Worm (Caenorhabditis elegans) whole organism, L4 larva: ENCODE measurements around the gene rcan-1.

Experiments used
- D1046.2 ChIP-seq: fragments of 200-800 bp; sonication (Bioruptor generic); IDR thresholded peaks from 2 replicates; pipeline ENCODE4 v1.3.6; 2022; ENCODE audit warnings: missing genetic modification characterization, missing compliant biosample characterization
- F26F4.8 ChIP-seq: fragments of 200-800 bp; sonication (Bioruptor generic); conservative IDR thresholded peaks from 2 replicates; pipeline ENCODE4 v1.3.6; 2022; ENCODE audit warnings: missing genetic modification characterization, missing compliant biosample characterization
- F44E2.7 ChIP-seq: fragments of 200-800 bp; sonication (Bioruptor generic); IDR thresholded peaks from 2 replicates; pipeline ENCODE4 v2.1.2; 2022; ENCODE audit warnings: missing genetic modification characterization, missing compliant biosample characterization
- F49E8.2 ChIP-seq: sonication (generic microtip); optimal IDR thresholded peaks from 2 replicates; lab custom pipeline; 2016; ENCODE audit warnings: missing compliant biosample characterization, mild to moderate bottlenecking, missing genetic modification characterization, borderline replicate concordance
- T20F7.1 ChIP-seq: fragments of 200-800 bp; sonication (Bioruptor generic); optimal IDR thresholded peaks from 2 replicates; lab custom pipeline; 2018; ENCODE audit warnings: mild to moderate bottlenecking, missing genetic modification characterization, missing compliant biosample characterization
- Y5F2A.4 ChIP-seq: fragments of 200-800 bp; sonication (Bioruptor generic); optimal IDR thresholded peaks from 2 replicates; lab custom pipeline; 2018; ENCODE audit warnings: mild to moderate bottlenecking, missing genetic modification characterization, missing compliant biosample characterization
- ZK546.5 ChIP-seq, 2 experiments: sonication (generic microtip); optimal IDR thresholded peaks; 2 replicates each; lab custom pipeline; 2017; ENCODE audit warnings: missing biosample characterization in 2 of 2, missing genetic modification characterization in 2 of 2
- aha-1 ChIP-seq: fragments of 150-350 bp; peaks from one replicate; lab custom pipeline; 2014; ENCODE audit warnings: missing biosample characterization, missing genetic modification characterization
- arid-1 ChIP-seq: fragments of 200-800 bp; sonication (Bioruptor generic); conservative IDR thresholded peaks from 2 replicates; pipeline ENCODE4 v1.3.6; 2022; ENCODE audit warnings: missing genetic modification reagents, missing genetic modification characterization, missing compliant biosample characterization
- ceh-28 ChIP-seq: fragments of 150-350 bp; optimal IDR thresholded peaks from 2 replicates; lab custom pipeline; 2014; ENCODE audit warnings: missing biosample characterization, missing genetic modification reagents, missing genetic modification characterization
- ceh-32 ChIP-seq: sonication (generic microtip); optimal IDR thresholded peaks from 2 replicates; lab custom pipeline; 2016; ENCODE audit warnings: mild to moderate bottlenecking, missing genetic modification characterization, missing compliant biosample characterization; ENCODE audit not compliant: poor library complexity
- ceh-62 ChIP-seq: sonication (generic microtip); optimal IDR thresholded peaks from 2 replicates; lab custom pipeline; 2017; ENCODE audit warnings: missing biosample characterization, missing genetic modification characterization
- ctbp-1 ChIP-seq: fragments of 200-800 bp; sonication (Bioruptor generic); IDR thresholded peaks from 2 replicates; pipeline ENCODE4 v1.3.6; 2022; ENCODE audit warnings: missing genetic modification reagents, missing genetic modification characterization, missing compliant biosample characterization
- daf-16 ChIP-seq, 3 experiments: sonication (generic microtip); optimal IDR thresholded peaks; 2 replicates each; lab custom pipeline; 2016 to 2017; ENCODE audit warnings: missing genetic modification characterization in 3 of 3, missing genetic modification reagents in 3 of 3, mild to moderate bottlenecking in 2 of 3, missing compliant biosample characterization in 2 of 3, missing biosample characterization in 1 of 3, moderate library complexity in 1 of 3
- daf-8 ChIP-seq: fragments of 200-800 bp; sonication (Bioruptor generic); IDR thresholded peaks from 2 replicates; pipeline ENCODE4 v1.3.6; 2022; ENCODE audit warnings: missing genetic modification characterization, missing compliant biosample characterization
- dmd-6 ChIP-seq: fragments of 200-800 bp; sonication (Bioruptor generic); IDR thresholded peaks from 2 replicates; pipeline ENCODE4 v1.3.6; 2022; ENCODE audit warnings: missing genetic modification reagents, missing genetic modification characterization, missing compliant biosample characterization
- dpl-1 ChIP-seq: fragments of 150-350 bp; optimal IDR thresholded peaks from 2 replicates; lab custom pipeline; 2014; ENCODE audit warnings: missing biosample characterization, missing genetic modification reagents, missing genetic modification characterization
- duxl-1 ChIP-seq: sonication (generic microtip); optimal IDR thresholded peaks from 2 replicates; lab custom pipeline; 2016; ENCODE audit warnings: mild to moderate bottlenecking, missing genetic modification characterization, moderate library complexity, missing compliant biosample characterization; ENCODE audit not compliant: poor library complexity
- dve-1 ChIP-seq: sonication (generic microtip); optimal IDR thresholded peaks from 2 replicates; lab custom pipeline; 2017; ENCODE audit warnings: antibody characterized with exemption, mild to moderate bottlenecking, missing genetic modification characterization, missing compliant biosample characterization; ENCODE audit not compliant: insufficient read depth
- egl-27 ChIP-seq: sonication (generic microtip); optimal IDR thresholded peaks from 3 replicates; lab custom pipeline; 2017; ENCODE audit warnings: missing biosample characterization, missing genetic modification reagents, missing genetic modification characterization
- fos-1 ChIP-seq: fragments of 150-350 bp; optimal IDR thresholded peaks from 2 replicates; lab custom pipeline; 2014; ENCODE audit warnings: missing biosample characterization, missing genetic modification characterization
- hlh-11 ChIP-seq: fragments of 200-800 bp; sonication (Bioruptor generic); optimal IDR thresholded peaks from 2 replicates; lab custom pipeline; 2018; ENCODE audit warnings: mild to moderate bottlenecking, missing genetic modification characterization, missing compliant biosample characterization
- hlh-30 ChIP-seq: sonication (generic microtip); optimal IDR thresholded peaks from 2 replicates; lab custom pipeline; 2017; ENCODE audit warnings: antibody characterized with exemption, mild to moderate bottlenecking, missing genetic modification characterization, missing compliant biosample characterization; ENCODE audit not compliant: insufficient read depth
- hmg-1.1 ChIP-seq: fragments of 200-800 bp; sonication (Bioruptor generic); IDR thresholded peaks from 2 replicates; pipeline ENCODE4 v1.3.6; 2022; ENCODE audit warnings: missing genetic modification reagents, missing genetic modification characterization, missing compliant biosample characterization
- lim-7 ChIP-seq: fragments of 200-800 bp; sonication (Bioruptor generic); IDR thresholded peaks from 2 replicates; pipeline ENCODE4 v1.3.6; 2022; ENCODE audit warnings: missing genetic modification characterization, missing compliant biosample characterization
- lin-1 ChIP-seq: fragments of 200-800 bp; sonication (Bioruptor generic); IDR thresholded peaks from 2 replicates; pipeline ENCODE4 v1.3.6; 2022; ENCODE audit warnings: missing genetic modification reagents, missing genetic modification characterization, missing compliant biosample characterization
- lin-38 ChIP-seq: fragments of 200-800 bp; sonication (Bioruptor generic); IDR thresholded peaks from 2 replicates; pipeline ENCODE4 v1.3.6; 2022; ENCODE audit warnings: missing genetic modification reagents, missing genetic modification characterization, missing compliant biosample characterization
- madf-9 ChIP-seq: fragments of 200-800 bp; sonication (Bioruptor generic); conservative IDR thresholded peaks from 2 replicates; pipeline ENCODE4 v1.3.6; 2022; ENCODE audit warnings: missing genetic modification reagents, missing genetic modification characterization, missing compliant biosample characterization
- mep-1 ChIP-seq: fragments of 150-350 bp; sonication (generic microtip); optimal IDR thresholded peaks from 3 replicates; lab custom pipeline; 2014; ENCODE audit warnings: missing biosample characterization, missing genetic modification characterization
- mes-2 ChIP-seq: sonication (generic microtip); optimal IDR thresholded peaks from 2 replicates; lab custom pipeline; 2016; ENCODE audit warnings: missing genotype, mild to moderate bottlenecking, missing genetic modification characterization, missing compliant biosample characterization; ENCODE audit not compliant: poor library complexity, severe bottlenecking
- mxl-3 ChIP-seq: fragments of 200-800 bp; sonication (Bioruptor generic); optimal IDR thresholded peaks from 2 replicates; lab custom pipeline; 2018; ENCODE audit warnings: mild to moderate bottlenecking, missing genetic modification characterization, missing compliant biosample characterization
- nhr-111 ChIP-seq: fragments of 200-800 bp; sonication (Bioruptor generic); optimal IDR thresholded peaks from 2 replicates; lab custom pipeline; 2018; ENCODE audit warnings: mild to moderate bottlenecking, missing genetic modification characterization, missing compliant biosample characterization
- nhr-25 ChIP-seq: sonication (generic microtip); optimal IDR thresholded peaks from 2 replicates; lab custom pipeline; 2017; ENCODE audit warnings: missing genetic modification characterization, mild to moderate bottlenecking, missing compliant biosample characterization, antibody characterized with exemption, moderate library complexity, borderline replicate concordance; ENCODE audit not compliant: insufficient read depth
- nhr-28 ChIP-seq: fragments of 150-350 bp; optimal IDR thresholded peaks from 2 replicates; lab custom pipeline; 2014; ENCODE audit warnings: missing biosample characterization, missing genetic modification characterization
- nhr-41 ChIP-seq: fragments of 200-800 bp; sonication (Bioruptor generic); IDR thresholded peaks from 2 replicates; pipeline ENCODE4 v1.3.6; 2022; ENCODE audit warnings: missing genetic modification reagents, missing genetic modification characterization, missing compliant biosample characterization
- nhr-48 ChIP-seq: sonication (generic microtip); optimal IDR thresholded peaks from 2 replicates; lab custom pipeline; 2016; ENCODE audit warnings: mild to moderate bottlenecking, missing genetic modification characterization, missing compliant biosample characterization
- pha-4 ChIP-seq, 2 experiments: fragments of 150-350 bp in 1 of 2; fragments of 200-800 bp in 1 of 2; sonication (Bioruptor generic) in 1 of 2; IDR thresholded peaks in 1 of 2; optimal IDR thresholded peaks in 1 of 2; 2 replicates each; pipeline versions ENCODE4 v1.3.6 to Lab custom; 2014 to 2022; ENCODE audit warnings: missing genetic modification characterization in 2 of 2, missing genetic modification reagents in 2 of 2, missing biosample characterization in 1 of 2, missing compliant biosample characterization in 1 of 2
- php-3 ChIP-seq: fragments of 200-800 bp; sonication (Bioruptor generic); IDR thresholded peaks from 2 replicates; pipeline ENCODE4 v1.3.6; 2022; ENCODE audit warnings: missing genetic modification reagents, missing genetic modification characterization, missing compliant biosample characterization
- pqm-1 ChIP-seq: sonication (generic microtip); optimal IDR thresholded peaks from 2 replicates; lab custom pipeline; 2017; ENCODE audit warnings: missing biosample characterization, missing genetic modification characterization
- set-16 ChIP-seq: fragments of 200-800 bp; sonication (Bioruptor generic); IDR thresholded peaks from 2 replicates; pipeline ENCODE4 v1.3.6; 2022; ENCODE audit warnings: missing genetic modification reagents, missing genetic modification characterization, missing compliant biosample characterization
- snpc-1.2 ChIP-seq: fragments of 200-800 bp; sonication (Bioruptor generic); IDR thresholded peaks from 2 replicates; pipeline ENCODE4 v1.3.6; 2022; ENCODE audit warnings: missing genetic modification reagents, missing genetic modification characterization, missing compliant biosample characterization
- spr-1 ChIP-seq: sonication (generic microtip); optimal IDR thresholded peaks from 2 replicates; lab custom pipeline; 2016; ENCODE audit warnings: mild to moderate bottlenecking, missing genetic modification characterization, missing compliant biosample characterization
- tag-97 ChIP-seq: fragments of 200-800 bp; sonication (Bioruptor generic); IDR thresholded peaks from 2 replicates; pipeline ENCODE4 v1.3.6; 2022; ENCODE audit warnings: missing genetic modification characterization, missing compliant biosample characterization
- unc-62 ChIP-seq, 3 experiments: fragments of 150-350 bp in 1 of 3; sonication (generic microtip); optimal IDR thresholded peaks in 2 of 3; peaks in 1 of 3; 1 replicate in 1 of 3; 2 replicates in 2 of 3; lab custom pipeline; 2014 to 2017; ENCODE audit warnings: missing biosample characterization in 3 of 3, missing genetic modification characterization in 3 of 3, missing genetic modification reagents in 3 of 3, missing genotype in 1 of 3
- zip-11 ChIP-seq: fragments of 200-800 bp; sonication (Bioruptor generic); IDR thresholded peaks from 2 replicates; pipeline ENCODE4 v1.3.6; 2022; ENCODE audit warnings: missing genetic modification characterization, missing compliant biosample characterization

The rcan-1 gene

ce11 chrIII:5711881-5712643 is 28.2 kb upstream of the rcan-1 start:
- TF ChIP-seq lin-38 (GFP tag; lab: Robert Waterston, UW) (no peak), ceh-32 (tag; lab: Kevin White, UChicago) (no peak), egl-27 (tag; lab: Kevin White, UChicago) (no peak), nhr-25 (no peak), ZK546.5 (tag; optimal IDR thresholded peaks at IDR 0.05; lab: Kevin White, UChicago) (no peak), unc-62 (GFP tag; optimal IDR thresholded peaks at IDR 0.05 in 1 of 2; lab: Kevin White, UChicago) (peak in 1 of 2 experiments; percentile 32), unc-62 (tag; optimal IDR thresholded peaks at IDR 0.05; lab: Kevin White, UChicago) (no peak), pha-4 (GFP tag; IDR thresholded peaks at IDR 0.05; lab: Robert Waterston, UW) (no peak), pha-4 (tag; optimal IDR thresholded peaks at IDR 0.05; lab: Kevin White, UChicago) (no peak), D1046.2 (0 out of 2 replicates have a peak, but pooled peaks have one; percentile 25), lin-1 (no peak), ctbp-1 (no peak), tag-97 (no peak), set-16 (peak; percentile 65), daf-8 (GFP tag; lab: Robert Waterston, UW) (no peak), aha-1 (peak; percentile 93), F44E2.7 (GFP tag; lab: Robert Waterston, UW) (no peak), php-3 (GFP tag; lab: Robert Waterston, UW) (no peak), Y5F2A.4 (GFP tag; lab: Kevin White, UChicago) (no peak)

ce11 chrIII:5711242-5711641 is 27.3 kb upstream of the rcan-1 start, which contains the start of gene rbm-26:
Gene rbm-26, plus strand, starts transcription at chrIII:5711542.
- TF ChIP-seq spr-1 (tag; lab: Kevin White, UChicago), result no peak
- no peak for TF ChIP-seq ceh-28 (tag; lab: Kevin White, UChicago)
- no peak for TF ChIP-seq ceh-62 (tag; lab: Kevin White, UChicago)
- no peak for TF ChIP-seq snpc-1.2 (GFP tag; lab: Robert Waterston, UW)
- no peak for TF ChIP-seq daf-16 (GFP tag; optimal IDR thresholded peaks at IDR 0.05; lab: Kevin White, UChicago)
- peak; percentile 6 for TF ChIP-seq daf-16 (tag; optimal IDR thresholded peaks at IDR 0.05; lab: Kevin White, UChicago)
- no peak for TF ChIP-seq F49E8.2 (tag; lab: Kevin White, UChicago)
- TF ChIP-seq, all 104 proteins: peak for 1

- TF ChIP-seq zip-11 (GFP tag; lab: Robert Waterston, UW), result no peak
- no peak for TF ChIP-seq lim-7 (GFP tag; lab: Robert Waterston, UW)
- peak; percentile 4 for TF ChIP-seq pqm-1
- TF ChIP-seq arid-1 (GFP tag; lab: Robert Waterston, UW), result no peak
- TF ChIP-seq hmg-1.1 (GFP tag; lab: Robert Waterston, UW), result 0 out of 2 replicates have a peak, but pooled peaks have one; percentile 37
- peak; percentile 64 for TF ChIP-seq nhr-48 (tag; lab: Kevin White, UChicago)
- TF ChIP-seq T20F7.1 (GFP tag; lab: Kevin White, UChicago), result no peak
- peak; percentile 30; the same call in 1 of the 2 replicates for TF ChIP-seq dmd-6 (GFP tag; lab: Robert Waterston, UW)
- peak; percentile 83 for TF ChIP-seq aha-1
- no peak for TF ChIP-seq nhr-111
- peak; percentile 41 for TF ChIP-seq dve-1
- TF ChIP-seq madf-9 (GFP tag; lab: Robert Waterston, UW), result 0 out of 2 replicates have a peak, but pooled peaks have one; percentile 42
- TF ChIP-seq hlh-30 (tag; lab: Kevin White, UChicago), result peak; percentile 44
- peak; percentile 41 for TF ChIP-seq mes-2
- peak; percentile 95 for TF ChIP-seq mxl-3 (GFP tag; lab: Kevin White, UChicago)
- peak; percentile 53 for TF ChIP-seq mep-1 (tag; lab: Kevin White, UChicago)
- TF ChIP-seq nhr-41, result 0 out of 2 replicates have a peak, but pooled peaks have one; percentile 26
- no peak for TF ChIP-seq F26F4.8 (GFP tag; lab: Robert Waterston, UW)
- TF ChIP-seq duxl-1 (tag; lab: Kevin White, UChicago), result no peak
- TF ChIP-seq dpl-1 (GFP tag; lab: Kevin White, UChicago), result no peak
- peak; percentile 86 for TF ChIP-seq nhr-28 (tag; lab: Kevin White, UChicago)
- TF ChIP-seq fos-1 (tag; lab: Kevin White, UChicago), result no peak
- TF ChIP-seq hlh-11 (tag; lab: Kevin White, UChicago), result peak; percentile 86
These were observed 26.8 kb upstream of the rcan-1 start for ce11 chrIII:5710676-5711075.
